Worm (Caenorhabditis elegans): ENCODE data around the gene lelo-2.

- TF ChIP-seq alr-1 (tag; optimal IDR thresholded peaks at IDR 0.05) = no peak
- no peak for TF ChIP-seq elt-3 (tag; optimal IDR thresholded peaks at IDR 0.05)
Observed at ce11 chrIII:1388274-1389058, 38.6 kb downstream of the lelo-2 start, which contains the start of gene pals-20.
